Fruit fly (Drosophila melanogaster) whole organism, embryonic: ENCODE results near the gene Gr98b.

ENCODE experiments used
- CG10147 ChIP-seq: fragments of 200-800 bp; sonication (Bioruptor generic); optimal IDR thresholded peaks from 2 replicates; lab custom pipeline; 2019; ENCODE audit warnings: missing biosample characterization, mild to moderate bottlenecking, missing genetic modification characterization, moderate library complexity
- CG10321 ChIP-seq: fragments of 200-800 bp; sonication (Bioruptor generic); IDR thresholded peaks from 2 replicates; pipeline ENCODE4 v1.3.6; 2022; ENCODE audit warnings: missing biosample characterization, missing genetic modification characterization
- CG10431 ChIP-seq: fragments of 200-800 bp; sonication (Bioruptor generic); optimal IDR thresholded peaks from 3 replicates; lab custom pipeline; 2018; ENCODE audit warnings: missing biosample characterization, mild to moderate bottlenecking, missing genetic modification characterization
- CG10565 ChIP-seq: fragments of 200-800 bp; sonication (Bioruptor generic); optimal IDR thresholded peaks from 3 replicates; lab custom pipeline; 2016; ENCODE audit warnings: missing biosample characterization, mild to moderate bottlenecking, missing genetic modification characterization
- CG11398 ChIP-seq: fragments of 200-800 bp; sonication (Bioruptor generic); optimal IDR thresholded peaks from 2 replicates; lab custom pipeline; 2016; ENCODE audit warnings: missing biosample characterization, missing genetic modification characterization
- CG13123 ChIP-seq: fragments of 200-800 bp; sonication (Bioruptor generic); optimal IDR thresholded peaks from 2 replicates; lab custom pipeline; 2016; ENCODE audit warnings: missing biosample characterization, missing genetic modification characterization
- CG1529 ChIP-seq: fragments of 200-800 bp; sonication (Bioruptor generic); optimal IDR thresholded peaks from 3 replicates; lab custom pipeline; 2018; ENCODE audit warnings: missing biosample characterization, missing genetic modification characterization
- CG15479 ChIP-seq: fragments of 200-800 bp; sonication (Bioruptor generic); optimal IDR thresholded peaks from 3 replicates; lab custom pipeline; 2019; ENCODE audit warnings: missing biosample characterization, mild to moderate bottlenecking, missing genetic modification characterization, moderate library complexity
- CG17568 ChIP-seq: fragments of 200-800 bp; sonication (Bioruptor generic); optimal IDR thresholded peaks from 2 replicates; lab custom pipeline; 2018; ENCODE audit warnings: missing biosample characterization, mild to moderate bottlenecking, missing genetic modification characterization, moderate library complexity
- CG18011 ChIP-seq: fragments of 200-800 bp; sonication (Bioruptor generic); optimal IDR thresholded peaks from 2 replicates; lab custom pipeline; 2017; ENCODE audit warnings: missing biosample characterization, missing genetic modification characterization, mild to moderate bottlenecking, moderate library complexity, missing genotype
- CG1832 ChIP-seq: fragments of 200-800 bp; sonication (Bioruptor generic); optimal IDR thresholded peaks from 2 replicates; lab custom pipeline; 2017; ENCODE audit warnings: missing biosample characterization, mild to moderate bottlenecking, missing genetic modification characterization, inconsistent platforms
- CG32767 ChIP-seq: fragments of 200-800 bp; sonication (Bioruptor generic); IDR thresholded peaks from 2 replicates; pipeline ENCODE4 v1.3.6; 2022; ENCODE audit warnings: missing biosample characterization, missing genetic modification characterization
- CG32772 ChIP-seq: fragments of 200-800 bp; sonication (Bioruptor generic); IDR thresholded peaks from 2 replicates; pipeline ENCODE4 v1.3.6; 2022; ENCODE audit warnings: missing biosample characterization, missing genetic modification characterization
- CG33213 ChIP-seq: fragments of 200-800 bp; sonication (Bioruptor generic); optimal IDR thresholded peaks from 3 replicates; lab custom pipeline; 2016; ENCODE audit warnings: missing biosample characterization, missing genetic modification characterization
- CG4360 ChIP-seq: fragments of 200-800 bp; sonication (Bioruptor generic); IDR thresholded peaks from 2 replicates; pipeline ENCODE4 v1.3.6; 2022; ENCODE audit warnings: missing biosample characterization, missing genetic modification characterization
- CG43689 ChIP-seq: fragments of 200-800 bp; sonication (Bioruptor generic); IDR thresholded peaks from 2 replicates; pipeline ENCODE4 v1.3.6; 2022; ENCODE audit warnings: missing biosample characterization, missing genetic modification characterization
- CG6791 ChIP-seq: fragments of 200-800 bp; sonication (Bioruptor generic); IDR thresholded peaks from 3 replicates; pipeline ENCODE4 v1.3.6; 2022; ENCODE audit warnings: missing biosample characterization, missing genetic modification characterization; ENCODE audit not compliant: partially characterized antibody
- CG7745 ChIP-seq: fragments of 200-800 bp; sonication (Bioruptor generic); optimal IDR thresholded peaks from 2 replicates; lab custom pipeline; 2018; ENCODE audit warnings: missing biosample characterization, mild to moderate bottlenecking, missing genetic modification characterization, moderate library complexity
- CG9215 ChIP-seq: fragments of 200-800 bp; sonication (Bioruptor generic); IDR thresholded peaks from 2 replicates; pipeline ENCODE4 v1.3.6; 2022; ENCODE audit warnings: missing biosample characterization, missing genetic modification characterization
- Dad ChIP-seq: fragments of 200-800 bp; sonication (Bioruptor generic); optimal IDR thresholded peaks from 3 replicates; lab custom pipeline; 2016; ENCODE audit warnings: missing biosample characterization, missing genetic modification characterization
- Dbx ChIP-seq: fragments of 200-800 bp; sonication (Bioruptor generic); IDR thresholded peaks from 3 replicates; pipeline ENCODE4 v1.3.6; 2022; ENCODE audit warnings: missing biosample characterization, missing genetic modification characterization
- Doc2 ChIP-seq: fragments of 200-800 bp; sonication (Bioruptor generic); IDR thresholded peaks from 2 replicates; pipeline ENCODE4 v1.3.6; 2022; ENCODE audit warnings: missing biosample characterization, missing genetic modification characterization
- H15 ChIP-seq: fragments of 200-800 bp; sonication (Bioruptor generic); IDR thresholded peaks from 3 replicates; pipeline ENCODE4 v1.3.6; 2022; ENCODE audit warnings: missing biosample characterization, missing genetic modification characterization
- Hr39 ChIP-seq: fragments of >200 bp; optimal IDR thresholded peaks from 2 replicates; lab custom pipeline; 2017
- Lhr ChIP-seq: fragments of 200-800 bp; sonication (Bioruptor generic); optimal IDR thresholded peaks from 3 replicates; lab custom pipeline; 2017; ENCODE audit warnings: mild to moderate bottlenecking, missing biosample characterization, missing genetic modification reagents, missing genetic modification characterization
- MESR4 ChIP-seq: fragments of 200-800 bp; sonication (Bioruptor generic); optimal IDR thresholded peaks from 2 replicates; lab custom pipeline; 2018; ENCODE audit warnings: missing biosample characterization, mild to moderate bottlenecking, missing genetic modification characterization, moderate library complexity
- Mes4 ChIP-seq: fragments of 200-800 bp; sonication (Bioruptor generic); optimal IDR thresholded peaks from 2 replicates; lab custom pipeline; 2016; ENCODE audit warnings: missing biosample characterization, missing genetic modification characterization
- NC2α ChIP-seq: fragments of 200-800 bp; sonication (Bioruptor generic); optimal IDR thresholded peaks from 2 replicates; lab custom pipeline; 2016; ENCODE audit warnings: missing biosample characterization, missing genetic modification characterization
- Nf-YA ChIP-seq: fragments of 200-800 bp; sonication (Bioruptor generic); IDR thresholded peaks from 2 replicates; pipeline ENCODE4 v1.3.6; 2022; ENCODE audit warnings: missing biosample characterization, missing genetic modification characterization
- Sox102F ChIP-seq: fragments of 200-800 bp; sonication (Bioruptor generic); optimal IDR thresholded peaks from 2 replicates; lab custom pipeline; 2018; ENCODE audit warnings: missing biosample characterization, mild to moderate bottlenecking, missing genetic modification characterization, moderate library complexity
- Taf1 ChIP-seq: fragments of 200-800 bp; sonication (Bioruptor generic); IDR thresholded peaks from 2 replicates; pipeline ENCODE4 v1.3.6; 2022; ENCODE audit warnings: missing biosample characterization, missing genetic modification characterization
- Xbp1 ChIP-seq: fragments of 200-800 bp; sonication (Bioruptor generic); optimal IDR thresholded peaks from 3 replicates; lab custom pipeline; 2016; ENCODE audit warnings: missing biosample characterization, mild to moderate bottlenecking, missing genetic modification characterization
- bbx ChIP-seq: fragments of 200-800 bp; sonication (Bioruptor generic); IDR thresholded peaks from 2 replicates; pipeline ENCODE4 v1.3.6; 2022; ENCODE audit warnings: missing biosample characterization, missing genetic modification characterization; ENCODE audit not compliant: partially characterized antibody
- bigmax ChIP-seq: fragments of 200-800 bp; sonication (Bioruptor generic); optimal IDR thresholded peaks from 2 replicates; lab custom pipeline; 2018; ENCODE audit warnings: missing biosample characterization, mild to moderate bottlenecking, missing genetic modification characterization
- cas ChIP-seq: fragments of 200-800 bp; sonication (Bioruptor generic); IDR thresholded peaks from 2 replicates; pipeline ENCODE4 v1.3.6; 2022; ENCODE audit warnings: missing biosample characterization, missing genetic modification characterization
- dpn ChIP-seq, 2 experiments: fragments of 200-800 bp; sonication (Bioruptor generic); optimal IDR thresholded peaks; 3 replicates each; lab custom pipeline; 2016; ENCODE audit warnings: missing biosample characterization in 2 of 2, missing genetic modification characterization in 2 of 2
- dysf ChIP-seq: fragments of 200-800 bp; sonication (Bioruptor generic); IDR thresholded peaks from 3 replicates; pipeline ENCODE4 v1.3.6; 2022; ENCODE audit warnings: missing biosample characterization, missing genetic modification characterization
- eyg ChIP-seq: fragments of 200-800 bp; sonication (Bioruptor generic); optimal IDR thresholded peaks from 3 replicates; lab custom pipeline; 2016; ENCODE audit warnings: missing biosample characterization, missing genetic modification characterization
- fd102C ChIP-seq: fragments of 200-800 bp; sonication (Bioruptor generic); optimal IDR thresholded peaks from 2 replicates; lab custom pipeline; 2018; ENCODE audit warnings: missing biosample characterization, mild to moderate bottlenecking, missing genetic modification characterization, moderate library complexity
- gem ChIP-seq: fragments of 200-800 bp; sonication (Bioruptor generic); optimal IDR thresholded peaks from 2 replicates; lab custom pipeline; 2019; ENCODE audit warnings: missing biosample characterization, mild to moderate bottlenecking, missing genetic modification characterization, moderate library complexity
- gsb ChIP-seq: fragments of 200-800 bp; sonication (Bioruptor generic); IDR thresholded peaks from 2 replicates; pipeline ENCODE4 v1.3.6; 2022; ENCODE audit warnings: missing biosample characterization, missing genetic modification characterization
- gsb-n ChIP-seq: fragments of 200-800 bp; sonication (Bioruptor generic); optimal IDR thresholded peaks from 3 replicates; lab custom pipeline; 2018; ENCODE audit warnings: missing biosample characterization, mild to moderate bottlenecking, missing genetic modification characterization
- h ChIP-seq: fragments of >200 bp; optimal IDR thresholded peaks from 2 replicates; lab custom pipeline; 2017
- hth ChIP-seq: fragments of >200 bp; optimal IDR thresholded peaks from 2 replicates; lab custom pipeline; 2017; ENCODE audit warnings: inconsistent platforms
- luna ChIP-seq: fragments of 200-800 bp; sonication (Bioruptor generic); optimal IDR thresholded peaks from 2 replicates; lab custom pipeline; 2016; ENCODE audit warnings: missing biosample characterization, missing genetic modification characterization
- odd ChIP-seq: fragments of 200-800 bp; sonication (Bioruptor generic); optimal IDR thresholded peaks from 2 replicates; lab custom pipeline; 2017; ENCODE audit warnings: missing biosample characterization, mild to moderate bottlenecking, missing genetic modification characterization
- phol ChIP-seq: fragments of 200-800 bp; sonication (Bioruptor generic); optimal IDR thresholded peaks from 3 replicates; lab custom pipeline; 2018; ENCODE audit warnings: missing biosample characterization, mild to moderate bottlenecking, missing genetic modification characterization, moderate library complexity
- psq ChIP-seq: fragments of 200-800 bp; sonication (Bioruptor generic); optimal IDR thresholded peaks from 2 replicates; lab custom pipeline; 2017; ENCODE audit warnings: missing biosample characterization, missing genetic modification characterization
- pum ChIP-seq: fragments of 200-800 bp; sonication (Bioruptor generic); optimal IDR thresholded peaks from 2 replicates; lab custom pipeline; 2016; ENCODE audit warnings: missing biosample characterization, missing genetic modification characterization
- schlank ChIP-seq: fragments of 200-800 bp; sonication (Bioruptor generic); optimal IDR thresholded peaks from 2 replicates; lab custom pipeline; 2018; ENCODE audit warnings: missing biosample characterization, mild to moderate bottlenecking, missing genetic modification characterization
- unpg ChIP-seq: fragments of 200-800 bp; sonication (Bioruptor generic); optimal IDR thresholded peaks from 3 replicates; lab custom pipeline; 2018; ENCODE audit warnings: missing biosample characterization, mild to moderate bottlenecking, missing genetic modification characterization, moderate library complexity
- vfl ChIP-seq: fragments of 200-800 bp; sonication (Bioruptor generic); optimal IDR thresholded peaks from 2 replicates; lab custom pipeline; 2016; ENCODE audit warnings: missing biosample characterization, missing genetic modification characterization
- vnd ChIP-seq: fragments of 200-800 bp; sonication (Bioruptor generic); IDR thresholded peaks from 3 replicates; pipeline ENCODE4 v1.3.6; 2022; ENCODE audit warnings: missing biosample characterization, missing genetic modification characterization; ENCODE audit not compliant: partially characterized antibody

Gr98b gene

DNA sequence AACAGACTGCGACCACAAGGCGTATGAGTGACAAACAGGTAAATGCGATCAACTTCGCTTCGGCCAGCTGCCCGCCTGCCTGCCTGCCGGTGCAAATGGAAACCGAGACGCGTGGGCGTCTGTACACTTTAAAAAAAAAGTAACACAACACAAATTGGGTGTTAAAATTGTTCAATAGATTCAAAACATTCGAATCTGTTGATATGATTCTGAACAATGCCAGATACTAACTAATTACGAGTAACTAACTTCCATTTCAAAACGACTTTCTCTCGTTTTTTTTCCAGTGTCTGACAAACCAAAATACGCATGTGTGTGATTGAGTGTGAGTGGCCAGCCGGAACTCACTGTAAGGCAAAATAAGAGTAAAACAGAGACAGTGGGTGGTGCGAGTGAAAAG lies 27.4 kb downstream of the Gr98b start (continued):
- TF ChIP-seq bbx (GFP tag; lab: Robert Waterston, UW): no peak
- TF ChIP-seq MESR4 (GFP tag; lab: Kevin White, UChicago): no peak
- no peak for TF ChIP-seq gsb-n (tag; lab: Kevin White, UChicago)
- no peak for TF ChIP-seq CG15479
- peak; percentile 68 for TF ChIP-seq CG43689 (GFP tag; lab: Robert Waterston, UW)
- no peak for TF ChIP-seq CG6791 (GFP tag; lab: Robert Waterston, UW)
- peak; percentile 84 to 91 for TF ChIP-seq dpn (GFP tag; optimal IDR thresholded peaks at IDR 0.05; lab: Kevin White, UChicago)
- peak; percentile 51 for TF ChIP-seq schlank (tag; lab: Kevin White, UChicago)
- TF ChIP-seq h (lab: Kevin White, UChicago): no peak
- TF ChIP-seq CG9215 (GFP tag; lab: Robert Waterston, UW): peak; percentile 77
- peak; percentile 55 for TF ChIP-seq CG11398 (GFP tag; lab: Kevin White, UChicago)
- TF ChIP-seq H15 (GFP tag; lab: Robert Waterston, UW): peak; percentile 89
- peak; percentile 55 for TF ChIP-seq CG10321 (GFP tag; lab: Robert Waterston, UW)
- TF ChIP-seq vnd (GFP tag; lab: Robert Waterston, UW): no peak
- no peak for TF ChIP-seq Lhr (GFP tag; lab: Kevin White, UChicago)
- TF ChIP-seq CG17568: peak; percentile 5
- peak; percentile 52 for TF ChIP-seq CG1529 (GFP tag; lab: Kevin White, UChicago)
- TF ChIP-seq unpg (GFP tag; lab: Kevin White, UChicago): peak; percentile 70
- TF ChIP-seq CG32767 (GFP tag; lab: Robert Waterston, UW): peak; percentile 73
- peak; percentile 90 for TF ChIP-seq CG10147 (GFP tag; lab: Kevin White, UChicago)
- TF ChIP-seq fd102C (GFP tag; lab: Kevin White, UChicago): no peak
- TF ChIP-seq phol: peak; percentile 86
- peak; percentile 79 for TF ChIP-seq Doc2 (GFP tag; lab: Robert Waterston, UW)
- no peak for TF ChIP-seq hth (lab: Kevin White, UChicago)
- TF ChIP-seq Nf-YA (GFP tag; lab: Robert Waterston, UW): peak; percentile 82
- TF ChIP-seq CG7745 (tag; lab: Kevin White, UChicago): no peak
- TF ChIP-seq psq (GFP tag; lab: Kevin White, UChicago): peak; percentile 36
- peak; percentile 61 for TF ChIP-seq NC2α (GFP tag; lab: Kevin White, UChicago)
- peak; percentile 58 for TF ChIP-seq Mes4
- peak; percentile 91 for TF ChIP-seq Dbx
- TF ChIP-seq Sox102F (GFP tag; lab: Kevin White, UChicago): no peak
- peak; percentile 48 for TF ChIP-seq vfl (GFP tag; lab: Kevin White, UChicago)
- TF ChIP-seq luna (GFP tag; lab: Kevin White, UChicago): peak; percentile 86
- TF ChIP-seq Taf1 (GFP tag; lab: Robert Waterston, UW): peak; percentile 88
- TF ChIP-seq CG10565 (GFP tag; lab: Kevin White, UChicago): peak; percentile 34
- no peak for TF ChIP-seq Hr39
- peak; percentile 34 for TF ChIP-seq CG18011 (GFP tag; lab: Kevin White, UChicago)
- peak; percentile 76 for TF ChIP-seq Xbp1 (GFP tag; lab: Kevin White, UChicago)
- TF ChIP-seq dysf: peak; percentile 96
- peak; percentile 64 for TF ChIP-seq odd (GFP tag; lab: Kevin White, UChicago)
- TF ChIP-seq cas (GFP tag; lab: Robert Waterston, UW): peak; percentile 64
- peak; percentile 71 for TF ChIP-seq CG13123
- no peak for TF ChIP-seq CG10431
- TF ChIP-seq Dad: peak; percentile 90
- TF ChIP-seq CG1832: no peak
- TF ChIP-seq CG32772 (GFP tag; lab: Robert Waterston, UW): peak; percentile 88
- peak; percentile 86 for TF ChIP-seq pum (GFP tag; lab: Kevin White, UChicago)
- TF ChIP-seq gsb (GFP tag; lab: Robert Waterston, UW): peak; percentile 83
- peak; percentile 89 for TF ChIP-seq eyg (GFP tag; lab: Kevin White, UChicago)
- peak; percentile 91 for TF ChIP-seq CG33213 (GFP tag; lab: Kevin White, UChicago)
- TF ChIP-seq CG4360: peak; percentile 61
- TF ChIP-seq bigmax (GFP tag; lab: Kevin White, UChicago): no peak
- peak; percentile 85 for TF ChIP-seq gem
